Worm (Caenorhabditis elegans) whole organism, L4 larva: ENCODE results near the gene nas-9.

Experiments
- F10B5.3 ChIP-seq: sonication (generic microtip); optimal IDR thresholded peaks from 2 replicates; lab custom pipeline; 2016; ENCODE audit warnings: mild to moderate bottlenecking, missing genetic modification characterization, missing compliant biosample characterization
- F49E8.2 ChIP-seq: sonication (generic microtip); optimal IDR thresholded peaks from 2 replicates; lab custom pipeline; 2016; ENCODE audit warnings: missing compliant biosample characterization, mild to moderate bottlenecking, missing genetic modification characterization, borderline replicate concordance
- R02D3.7 ChIP-seq: fragments of 150-350 bp; sonication (generic microtip); optimal IDR thresholded peaks from 3 replicates; lab custom pipeline; 2014; ENCODE audit warnings: missing biosample characterization, missing genetic modification characterization
- Y5F2A.4 ChIP-seq: fragments of 200-800 bp; sonication (Bioruptor generic); optimal IDR thresholded peaks from 2 replicates; lab custom pipeline; 2018; ENCODE audit warnings: mild to moderate bottlenecking, missing genetic modification characterization, missing compliant biosample characterization
- ama-1 ChIP-seq: fragments of 150-350 bp; optimal IDR thresholded peaks from 2 replicates; lab custom pipeline; 2014; ENCODE audit warnings: inconsistent platforms, mixed read lengths
- arid-1 ChIP-seq: fragments of 200-800 bp; sonication (Bioruptor generic); conservative IDR thresholded peaks from 2 replicates; pipeline ENCODE4 v1.3.6; 2022; ENCODE audit warnings: missing genetic modification reagents, missing genetic modification characterization, missing compliant biosample characterization
- ceh-20 ChIP-seq: fragments of 200-800 bp; sonication (Bioruptor generic); IDR thresholded peaks from 2 replicates; pipeline ENCODE4 v1.3.6; 2022; ENCODE audit warnings: missing genetic modification reagents, missing genetic modification characterization, missing compliant biosample characterization
- ceh-62 ChIP-seq: sonication (generic microtip); optimal IDR thresholded peaks from 2 replicates; lab custom pipeline; 2017; ENCODE audit warnings: missing biosample characterization, missing genetic modification characterization
- ces-1 ChIP-seq: fragments of 150-350 bp; sonication (generic microtip); optimal IDR thresholded peaks from 4 replicates; lab custom pipeline; 2014; ENCODE audit warnings: missing biosample characterization, missing genetic modification reagents, missing genetic modification characterization
- cey-2 ChIP-seq: sonication (generic microtip); optimal IDR thresholded peaks from 3 replicates; lab custom pipeline; 2017; ENCODE audit warnings: missing genetic modification characterization, mild to moderate bottlenecking, missing compliant biosample characterization, antibody characterized with exemption, borderline replicate concordance; ENCODE audit not compliant: insufficient read depth
- ctbp-1 ChIP-seq: fragments of 200-800 bp; sonication (Bioruptor generic); IDR thresholded peaks from 2 replicates; pipeline ENCODE4 v1.3.6; 2022; ENCODE audit warnings: missing genetic modification reagents, missing genetic modification characterization, missing compliant biosample characterization
- daf-16 ChIP-seq, 3 experiments: sonication (generic microtip); optimal IDR thresholded peaks; 2 replicates each; lab custom pipeline; 2016 to 2017; ENCODE audit warnings: missing genetic modification characterization in 3 of 3, missing genetic modification reagents in 3 of 3, mild to moderate bottlenecking in 2 of 3, missing compliant biosample characterization in 2 of 3, missing biosample characterization in 1 of 3, moderate library complexity in 1 of 3
- daf-19 ChIP-seq: fragments of 200-800 bp; sonication (Bioruptor generic); conservative IDR thresholded peaks from 2 replicates; pipeline ENCODE4 v1.3.6; 2022; ENCODE audit warnings: missing genetic modification characterization, missing compliant biosample characterization
- dve-1 ChIP-seq: sonication (generic microtip); optimal IDR thresholded peaks from 2 replicates; lab custom pipeline; 2017; ENCODE audit warnings: antibody characterized with exemption, mild to moderate bottlenecking, missing genetic modification characterization, missing compliant biosample characterization; ENCODE audit not compliant: insufficient read depth
- egl-27 ChIP-seq: sonication (generic microtip); optimal IDR thresholded peaks from 3 replicates; lab custom pipeline; 2017; ENCODE audit warnings: missing biosample characterization, missing genetic modification reagents, missing genetic modification characterization
- egl-43 ChIP-seq: fragments of 200-800 bp; sonication (Bioruptor generic); IDR thresholded peaks from 2 replicates; pipeline ENCODE4 v1.3.6; 2022; ENCODE audit warnings: missing genetic modification reagents, missing genetic modification characterization, missing compliant biosample characterization
- hlh-11 ChIP-seq: fragments of 200-800 bp; sonication (Bioruptor generic); optimal IDR thresholded peaks from 2 replicates; lab custom pipeline; 2018; ENCODE audit warnings: mild to moderate bottlenecking, missing genetic modification characterization, missing compliant biosample characterization
- hmg-1.1 ChIP-seq: fragments of 200-800 bp; sonication (Bioruptor generic); IDR thresholded peaks from 2 replicates; pipeline ENCODE4 v1.3.6; 2022; ENCODE audit warnings: missing genetic modification reagents, missing genetic modification characterization, missing compliant biosample characterization
- lim-7 ChIP-seq: fragments of 200-800 bp; sonication (Bioruptor generic); IDR thresholded peaks from 2 replicates; pipeline ENCODE4 v1.3.6; 2022; ENCODE audit warnings: missing genetic modification characterization, missing compliant biosample characterization
- lin-1 ChIP-seq: fragments of 200-800 bp; sonication (Bioruptor generic); IDR thresholded peaks from 2 replicates; pipeline ENCODE4 v1.3.6; 2022; ENCODE audit warnings: missing genetic modification reagents, missing genetic modification characterization, missing compliant biosample characterization
- madf-5 ChIP-seq, 2 experiments: fragments of 200-800 bp; sonication (Bioruptor generic); IDR thresholded peaks; 2 replicates each; pipeline ENCODE4 v1.3.6; 2022; ENCODE audit warnings: missing compliant biosample characterization in 2 of 2, missing genetic modification characterization in 2 of 2
- madf-9 ChIP-seq: fragments of 200-800 bp; sonication (Bioruptor generic); conservative IDR thresholded peaks from 2 replicates; pipeline ENCODE4 v1.3.6; 2022; ENCODE audit warnings: missing genetic modification reagents, missing genetic modification characterization, missing compliant biosample characterization
- mep-1 ChIP-seq: fragments of 150-350 bp; sonication (generic microtip); optimal IDR thresholded peaks from 3 replicates; lab custom pipeline; 2014; ENCODE audit warnings: missing biosample characterization, missing genetic modification characterization
- mxl-3 ChIP-seq: fragments of 200-800 bp; sonication (Bioruptor generic); optimal IDR thresholded peaks from 2 replicates; lab custom pipeline; 2018; ENCODE audit warnings: mild to moderate bottlenecking, missing genetic modification characterization, missing compliant biosample characterization
- nhr-28 ChIP-seq: fragments of 150-350 bp; optimal IDR thresholded peaks from 2 replicates; lab custom pipeline; 2014; ENCODE audit warnings: missing biosample characterization, missing genetic modification characterization
- nhr-41 ChIP-seq: fragments of 200-800 bp; sonication (Bioruptor generic); IDR thresholded peaks from 2 replicates; pipeline ENCODE4 v1.3.6; 2022; ENCODE audit warnings: missing genetic modification reagents, missing genetic modification characterization, missing compliant biosample characterization
- nhr-6 ChIP-seq: fragments of 150-350 bp; optimal IDR thresholded peaks from 2 replicates; lab custom pipeline; 2014; ENCODE audit warnings: missing biosample characterization, missing genetic modification characterization
- nhr-77 ChIP-seq: fragments of 150-350 bp; optimal IDR thresholded peaks from 2 replicates; lab custom pipeline; 2014; ENCODE audit warnings: missing biosample characterization, missing genetic modification characterization
- pha-4 ChIP-seq, 2 experiments: fragments of 150-350 bp in 1 of 2; fragments of 200-800 bp in 1 of 2; sonication (Bioruptor generic) in 1 of 2; IDR thresholded peaks in 1 of 2; optimal IDR thresholded peaks in 1 of 2; 2 replicates each; pipeline versions ENCODE4 v1.3.6 to Lab custom; 2014 to 2022; ENCODE audit warnings: missing genetic modification characterization in 2 of 2, missing genetic modification reagents in 2 of 2, missing biosample characterization in 1 of 2, missing compliant biosample characterization in 1 of 2
- pqm-1 ChIP-seq: sonication (generic microtip); optimal IDR thresholded peaks from 2 replicates; lab custom pipeline; 2017; ENCODE audit warnings: missing biosample characterization, missing genetic modification characterization
- set-16 ChIP-seq: fragments of 200-800 bp; sonication (Bioruptor generic); IDR thresholded peaks from 2 replicates; pipeline ENCODE4 v1.3.6; 2022; ENCODE audit warnings: missing genetic modification reagents, missing genetic modification characterization, missing compliant biosample characterization
- snpc-4 ChIP-seq: fragments of 150-350 bp; optimal IDR thresholded peaks from 2 replicates; lab custom pipeline; 2014; ENCODE audit warnings: missing biosample characterization, missing genetic modification characterization
- zfp-3 ChIP-seq: fragments of 200-800 bp; sonication (Bioruptor generic); conservative IDR thresholded peaks from 2 replicates; pipeline ENCODE4 v1.3.6; 2022; ENCODE audit warnings: missing genetic modification reagents, missing genetic modification characterization, missing compliant biosample characterization
- zip-2 ChIP-seq: fragments of 150-350 bp; optimal IDR thresholded peaks from 2 replicates; lab custom pipeline; 2014; ENCODE audit warnings: missing biosample characterization, missing genetic modification characterization
- ztf-11 ChIP-seq: fragments of 150-350 bp; optimal IDR thresholded peaks from 2 replicates; lab custom pipeline; 2014; ENCODE audit warnings: missing biosample characterization, missing genetic modification characterization
- ztf-7 ChIP-seq: fragments of 150-350 bp; optimal IDR thresholded peaks from 2 replicates; lab custom pipeline; 2014; ENCODE audit warnings: missing biosample characterization, missing genetic modification characterization

nas-9 gene

ce11 chrV:4820601-4821000 is 19.2 kb downstream of the nas-9 start (continued):
- TF ChIP-seq mep-1 (tag; lab: Kevin White, UChicago) (peak; percentile 18), dve-1 (tag; lab: Kevin White, UChicago) (peak; percentile 51), hmg-1.1 (GFP tag; lab: Robert Waterston, UW) (no peak), egl-43 (GFP tag; lab: Robert Waterston, UW) (no peak), madf-5 (GFP tag; IDR thresholded peaks at IDR 0.05; lab: Robert Waterston, UW) (no peak), mxl-3 (peak; percentile 80), nhr-77 (tag; lab: Kevin White, UChicago) (peak; percentile 30), hlh-11 (tag; lab: Kevin White, UChicago) (peak; percentile 58), zip-2 (tag; lab: Kevin White, UChicago) (no peak), ztf-7 (tag; lab: Kevin White, UChicago) (no peak), lin-1 (no peak), ces-1 (GFP tag; lab: Kevin White, UChicago) (no peak), R02D3.7 (tag; lab: Kevin White, UChicago) (no peak), arid-1 (GFP tag; lab: Robert Waterston, UW) (no peak), daf-19 (GFP tag; lab: Robert Waterston, UW) (no peak), zfp-3 (no peak), F10B5.3 (no peak), ceh-62 (tag; lab: Kevin White, UChicago) (no peak), ctbp-1 (GFP tag; lab: Robert Waterston, UW) (no peak)
- TF ChIP-seq, all 104 proteins: peak for 12

- TF ChIP-seq mep-1 (tag; lab: Kevin White, UChicago) (no peak), nhr-6 (tag; lab: Kevin White, UChicago) (no peak), F10B5.3 (no peak), nhr-28 (tag; lab: Kevin White, UChicago) (peak; percentile 20), snpc-4 (tag; lab: Kevin White, UChicago) (no peak), Y5F2A.4 (GFP tag; lab: Kevin White, UChicago) (no peak), daf-16 (GFP tag; optimal IDR thresholded peaks at IDR 0.05; lab: Kevin White, UChicago) (no peak), daf-16 (tag; optimal IDR thresholded peaks at IDR 0.05; lab: Kevin White, UChicago) (no peak), ztf-11 (tag; lab: Kevin White, UChicago) (no peak), madf-9 (GFP tag; lab: Robert Waterston, UW) (no peak), ama-1 (lab: Kevin White, UChicago) (peak; percentile 49), zfp-3 (no peak), nhr-41 (GFP tag; lab: Robert Waterston, UW) (no peak), arid-1 (GFP tag; lab: Robert Waterston, UW) (no peak), ceh-20 (GFP tag; lab: Robert Waterston, UW) (no peak), pha-4 (GFP tag; IDR thresholded peaks at IDR 0.05; lab: Robert Waterston, UW) (peak; percentile 17; the same call in 1 of the 2 replicates), pha-4 (tag; optimal IDR thresholded peaks at IDR 0.05; lab: Kevin White, UChicago) (no peak), pqm-1 (tag; lab: Kevin White, UChicago) (no peak), cey-2 (tag; lab: Kevin White, UChicago) (no peak), lim-7 (GFP tag; lab: Robert Waterston, UW) (0 out of 2 replicates have a peak, but pooled peaks have one; percentile 55), egl-27 (tag; lab: Kevin White, UChicago) (no peak), F49E8.2 (tag; lab: Kevin White, UChicago) (no peak), zip-2 (tag; lab: Kevin White, UChicago) (no peak)
Observed at ce11 chrV:4818563-4818962, 21.2 kb downstream of the nas-9 start, which contains the start of gene ccep-97. Gene ccep-97, minus strand, starts transcription at chrV:4818663.

- no peak for TF ChIP-seq set-16 (GFP tag; lab: Robert Waterston, UW)
Observed at ce11 chrV:4813825-4814224, 26.0 kb downstream of the nas-9 start.
